Worm (Caenorhabditis elegans) whole organism, late embryonic: ENCODE results near the gene Y42A5A.5.

Experiments used
- ama-1 ChIP-seq: fragments of 150-350 bp; optimal IDR thresholded peaks from 2 replicates; lab custom pipeline; 2014
- ceh-14 ChIP-seq: sonication (generic microtip); optimal IDR thresholded peaks from 2 replicates; lab custom pipeline; 2016; ENCODE audit warnings: missing genotype, missing genetic modification characterization, missing compliant biosample characterization
- hlh-13 ChIP-seq: fragments of 200-800 bp; sonication (Bioruptor generic); optimal IDR thresholded peaks from 2 replicates; lab custom pipeline; 2018; ENCODE audit warnings: mild to moderate bottlenecking, missing genetic modification characterization, missing compliant biosample characterization
- nfya-1 ChIP-seq: sonication (generic microtip); optimal IDR thresholded peaks from 2 replicates; lab custom pipeline; 2017; ENCODE audit warnings: missing genetic modification characterization, mild to moderate bottlenecking, missing compliant biosample characterization, antibody characterized with exemption, moderate library complexity
- nhr-11 ChIP-seq: fragments of 150-350 bp; optimal IDR thresholded peaks from 2 replicates; lab custom pipeline; 2014; ENCODE audit warnings: missing biosample characterization, missing genetic modification characterization
- pag-3 ChIP-seq: sonication (generic microtip); optimal IDR thresholded peaks from 2 replicates; lab custom pipeline; 2016; ENCODE audit warnings: missing compliant biosample characterization, missing genetic modification characterization, borderline replicate concordance
- pat-9 ChIP-seq: fragments of 200-800 bp; sonication (Bioruptor generic); optimal IDR thresholded peaks from 2 replicates; lab custom pipeline; 2018; ENCODE audit warnings: mild to moderate bottlenecking, missing genetic modification characterization, moderate library complexity, missing compliant biosample characterization
- pros-1 ChIP-seq: fragments of 150-350 bp; optimal IDR thresholded peaks from 2 replicates; lab custom pipeline; 2014; ENCODE audit warnings: missing biosample characterization, missing genetic modification reagents, missing genetic modification characterization

DNA sequence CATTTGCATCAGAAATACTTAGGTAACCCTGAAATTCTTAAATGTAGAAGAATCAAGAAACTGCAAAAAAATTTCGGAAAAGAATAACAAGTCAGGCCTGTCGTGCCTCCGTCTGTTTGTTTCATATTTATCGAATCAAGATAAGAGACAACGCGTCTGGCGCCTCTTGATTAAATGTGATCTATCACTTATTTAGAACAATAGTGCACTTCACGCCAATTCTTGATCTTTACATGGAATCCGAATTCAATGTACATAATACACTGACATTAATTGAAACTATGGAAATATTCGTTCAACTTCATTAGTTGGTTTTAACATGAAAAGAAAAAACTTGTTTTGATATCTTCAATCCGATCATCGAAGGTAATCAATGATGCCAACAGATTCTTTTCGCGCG is 12.9 kb upstream of the Y42A5A.5 start, which contains the start of gene mboa-2:
- TF ChIP-seq hlh-13 (GFP tag; lab: Kevin White, UChicago) (no peak), pros-1 (tag; lab: Kevin White, UChicago) (no peak), ama-1 (no peak), ceh-14 (no peak), pat-9 (tag; lab: Kevin White, UChicago) (no peak), nhr-11 (tag; lab: Kevin White, UChicago) (no peak), nfya-1 (tag; lab: Kevin White, UChicago) (no peak), pag-3 (no peak)
